Fruit fly (Drosophila melanogaster): Measurements from ENCODE around the gene CG1677.

CG1677 gene

DNA sequence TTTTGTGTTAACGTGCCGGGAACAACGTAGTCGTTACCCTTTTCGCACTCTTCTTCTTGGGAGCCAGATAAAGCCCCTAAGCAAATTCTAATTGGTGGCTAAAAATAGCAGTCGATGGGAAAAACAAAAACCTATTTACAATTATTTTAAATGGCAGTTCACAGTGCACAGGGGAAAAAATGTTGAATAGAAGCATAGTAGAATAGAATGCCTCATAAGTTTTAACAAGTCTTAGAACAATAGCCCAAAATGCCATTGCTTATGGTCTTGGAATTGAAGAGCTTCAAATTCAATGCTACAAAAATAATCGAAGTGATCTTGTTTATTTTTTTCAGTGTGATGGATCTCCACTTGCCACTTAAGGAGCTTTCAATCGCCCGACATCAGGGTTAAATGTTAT is 73.1 kb downstream of the CG1677 start (continued):
- 0 out of 3 replicates have a peak, but pooled peaks have one; percentile 41 for TF ChIP-seq ken (GFP tag; IDR thresholded peaks at IDR 0.05)
- peak; percentile 57; the same call in 1 of the 2 replicates for TF ChIP-seq CG11085 (GFP tag; IDR thresholded peaks at IDR 0.05)
- no peak for TF ChIP-seq C15 (GFP tag; IDR thresholded peaks at IDR 0.05)
- no peak for TF ChIP-seq ewg (GFP tag; optimal IDR thresholded peaks at IDR 0.05)
- TF ChIP-seq CG7963 (GFP tag; IDR thresholded peaks at IDR 0.05; ENCODE audit: partially characterized antibody) = no peak
- peak; percentile 76 for TF ChIP-seq gem (tag; optimal IDR thresholded peaks at IDR 0.05)
- peak; percentile 51 for TF ChIP-seq CG11398 (GFP tag; optimal IDR thresholded peaks at IDR 0.05)
- TF ChIP-seq crc (GFP tag; optimal IDR thresholded peaks at IDR 0.05) = peak; percentile 60
- TF ChIP-seq Mes4 (GFP tag; optimal IDR thresholded peaks at IDR 0.05) = peak; percentile 47
- TF ChIP-seq Trl (optimal IDR thresholded peaks at IDR 0.05) = no peak
- TF ChIP-seq Trl (GFP tag; optimal IDR thresholded peaks at IDR 0.05) = peak; percentile 73
- no peak for TF ChIP-seq prd (optimal IDR thresholded peaks at IDR 0.05)
- TF ChIP-seq prd (GFP tag; IDR thresholded peaks at IDR 0.05) = peak; percentile 70
- TF ChIP-seq CG13624 (GFP tag; optimal IDR thresholded peaks at IDR 0.05) = peak; percentile 71
- TF ChIP-seq esg (GFP tag; conservative IDR thresholded peaks at IDR 0.05) = peak; percentile 67
- TF ChIP-seq Sox102F (GFP tag; optimal IDR thresholded peaks at IDR 0.05) = peak; percentile 53
- peak; percentile 52 for TF ChIP-seq CoRest (tag; optimal IDR thresholded peaks at IDR 0.05)
- peak; percentile 49 for TF ChIP-seq CG2712 (tag; optimal IDR thresholded peaks at IDR 0.05)
- TF ChIP-seq Dip2 (GFP tag; IDR thresholded peaks at IDR 0.05) = no peak
- peak; percentile 61; the same call in 1 of the 2 replicates for TF ChIP-seq MBD-R2 (GFP tag; IDR thresholded peaks at IDR 0.05)
- TF ChIP-seq CG32532 (GFP tag; IDR thresholded peaks at IDR 0.05) = peak; percentile 82
- peak; percentile 62 for TF ChIP-seq sob (GFP tag; IDR thresholded peaks at IDR 0.05)
- TF ChIP-seq B-H1 (GFP tag; IDR thresholded peaks at IDR 0.05) = peak; percentile 32; the same call in 1 of the 3 replicates
- peak; percentile 72; the same call in 1 of the 3 replicates for TF ChIP-seq CG11456 (GFP tag; IDR thresholded peaks at IDR 0.05)
- TF ChIP-seq sd (tag; optimal IDR thresholded peaks at IDR 0.05) = peak; percentile 54
- no peak for TF ChIP-seq Dll (GFP tag; IDR thresholded peaks at IDR 0.05; ENCODE audit: partially characterized antibody)
- TF ChIP-seq en (GFP tag; optimal IDR thresholded peaks at IDR 0.05) = peak; percentile 51
- TF ChIP-seq CG34376 (GFP tag; optimal IDR thresholded peaks at IDR 0.05) = peak; percentile 41
- TF ChIP-seq CG31441 (GFP tag; IDR thresholded peaks at IDR 0.05) = no peak
- peak; percentile 74 for TF ChIP-seq Hmr (GFP tag; optimal IDR thresholded peaks at IDR 0.05)
- peak; percentile 15 for TF ChIP-seq CG30431 (GFP tag; optimal IDR thresholded peaks at IDR 0.05)
- peak; percentile 45 for TF ChIP-seq CG12104 (GFP tag; optimal IDR thresholded peaks at IDR 0.05)
- peak; percentile 17 for TF ChIP-seq CG31388 (GFP tag; optimal IDR thresholded peaks at IDR 0.05)
- TF ChIP-seq CG18764 (GFP tag; optimal IDR thresholded peaks at IDR 0.05) = peak; percentile 11
- TF ChIP-seq CG1647 (GFP tag; optimal IDR thresholded peaks at IDR 0.05) = peak; percentile 53
- peak; percentile 75 for TF ChIP-seq tio (GFP tag; optimal IDR thresholded peaks at IDR 0.05)
- TF ChIP-seq disco-r (GFP tag; optimal IDR thresholded peaks at IDR 0.05) = peak; percentile 68
- no peak for TF ChIP-seq CG11093 (GFP tag; IDR thresholded peaks at IDR 0.05)
- peak; percentile 26 for TF ChIP-seq Bdp1 (GFP tag; optimal IDR thresholded peaks at IDR 0.05)
- TF ChIP-seq CG15514 (GFP tag; optimal IDR thresholded peaks at IDR 0.05) = peak; percentile 75
- peak; percentile 14 for TF ChIP-seq CG8359 (GFP tag; optimal IDR thresholded peaks at IDR 0.05; ENCODE audit: borderline replicate concordance)
- peak; percentile 69 for TF ChIP-seq Taf1 (GFP tag; IDR thresholded peaks at IDR 0.05)
- 0 out of 3 replicates have a peak, but pooled peaks have one; percentile 25 for TF ChIP-seq CG11560 (tag; IDR thresholded peaks at IDR 0.05)
- no peak for TF ChIP-seq CG6854 (GFP tag; optimal IDR thresholded peaks at IDR 0.05)
- no peak for TF ChIP-seq trem (tag; optimal IDR thresholded peaks at IDR 0.05)
- TF ChIP-seq CG1602 (GFP tag; optimal IDR thresholded peaks at IDR 0.05) = peak; percentile 6
- TF ChIP-seq chm (GFP tag; IDR thresholded peaks at IDR 0.05) = peak; percentile 64; the same call in 1 of the 2 replicates
- no peak for TF ChIP-seq slou (GFP tag; optimal IDR thresholded peaks at IDR 0.05)
- TF ChIP-seq CG11723 (GFP tag; optimal IDR thresholded peaks at IDR 0.05) = peak; percentile 32
- peak; percentile 56 for TF ChIP-seq NC2β (GFP tag; optimal IDR thresholded peaks at IDR 0.05)
- TF ChIP-seq salm (tag; optimal IDR thresholded peaks at IDR 0.05) = peak; percentile 41
- peak; percentile 53 for TF ChIP-seq CG12155 (GFP tag; optimal IDR thresholded peaks at IDR 0.05)

Measured in whole organism, embryonic.